Worm (Caenorhabditis elegans) whole organism, L2 larva: ENCODE data around the gene Y116A8C.37.

Experiments
- C34F6.9 ChIP-seq: fragments of 150-350 bp; optimal IDR thresholded peaks from 2 replicates; lab custom pipeline; 2014; ENCODE audit warnings: missing biosample characterization, missing genetic modification characterization
- F13H6.1 ChIP-seq: sonication (generic microtip); optimal IDR thresholded peaks from 2 replicates; lab custom pipeline; 2016; ENCODE audit warnings: missing genetic modification characterization, missing compliant biosample characterization
- R02D3.7 ChIP-seq: fragments of 150-350 bp; optimal IDR thresholded peaks from 2 replicates; lab custom pipeline; 2014; ENCODE audit warnings: missing biosample characterization, missing genetic modification characterization
- Y55F3AM.14 ChIP-seq: fragments of 200-800 bp; sonication (Bioruptor generic); optimal IDR thresholded peaks from 2 replicates; lab custom pipeline; 2018; ENCODE audit warnings: mild to moderate bottlenecking, missing genetic modification characterization, missing compliant biosample characterization
- ZK546.5 ChIP-seq: sonication (generic microtip); optimal IDR thresholded peaks from 2 replicates; lab custom pipeline; 2017; ENCODE audit warnings: missing biosample characterization, missing genetic modification characterization
- alr-1 ChIP-seq: fragments of 150-350 bp; optimal IDR thresholded peaks from 2 replicates; lab custom pipeline; 2014; ENCODE audit warnings: missing biosample characterization, missing genetic modification characterization
- aly-2 ChIP-seq: fragments of 150-350 bp; optimal IDR thresholded peaks from 2 replicates; lab custom pipeline; 2014; ENCODE audit warnings: missing biosample characterization, missing genetic modification characterization
- blmp-1 ChIP-seq: sonication (generic microtip); optimal IDR thresholded peaks from 2 replicates; lab custom pipeline; 2017; ENCODE audit warnings: missing genetic modification characterization, mild to moderate bottlenecking, missing compliant biosample characterization, antibody characterized with exemption, moderate library complexity; ENCODE audit not compliant: insufficient read depth
- ceh-82 ChIP-seq: fragments of 150-350 bp; optimal IDR thresholded peaks from 2 replicates; lab custom pipeline; 2014; ENCODE audit warnings: missing biosample characterization, missing genetic modification characterization
- crh-2 ChIP-seq: sonication (generic microtip); optimal IDR thresholded peaks from 2 replicates; lab custom pipeline; 2017; ENCODE audit warnings: missing biosample characterization, missing genetic modification characterization
- elt-3 ChIP-seq: sonication (generic microtip); optimal IDR thresholded peaks from 2 replicates; lab custom pipeline; 2017; ENCODE audit warnings: missing biosample characterization, missing genetic modification characterization
- fos-1 ChIP-seq: fragments of 150-350 bp; optimal IDR thresholded peaks from 2 replicates; lab custom pipeline; 2014; ENCODE audit warnings: missing biosample characterization, missing genetic modification characterization
- gmeb-1 ChIP-seq: fragments of 150-350 bp; optimal IDR thresholded peaks from 2 replicates; lab custom pipeline; 2014; ENCODE audit warnings: missing biosample characterization, missing genetic modification characterization
- lin-11 ChIP-seq: fragments of 150-350 bp; sonication (generic microtip); optimal IDR thresholded peaks from 2 replicates; lab custom pipeline; 2014; ENCODE audit warnings: missing biosample characterization, missing genetic modification characterization, inconsistent platforms, mixed read lengths
- lin-13 ChIP-seq: fragments of 150-350 bp; optimal IDR thresholded peaks from 2 replicates; lab custom pipeline; 2014; ENCODE audit warnings: missing biosample characterization, missing genetic modification reagents, missing genetic modification characterization
- lin-39 ChIP-seq: fragments of 150-350 bp; optimal IDR thresholded peaks from 2 replicates; lab custom pipeline; 2014; ENCODE audit warnings: missing biosample characterization, missing genetic modification reagents, missing genetic modification characterization
- lsy-2 ChIP-seq, 2 experiments: fragments of 150-350 bp in 1 of 2; sonication (generic microtip) in 1 of 2; optimal IDR thresholded peaks; 2 replicates each; lab custom pipeline; 2014 to 2017; ENCODE audit warnings: missing biosample characterization in 2 of 2, missing genetic modification characterization in 2 of 2
- mdl-1 ChIP-seq, 2 experiments: fragments of 150-350 bp in 1 of 2; sonication (generic microtip) in 1 of 2; optimal IDR thresholded peaks; 2 replicates each; lab custom pipeline; 2017; ENCODE audit warnings: missing biosample characterization in 2 of 2, missing genetic modification characterization in 2 of 2
- nhr-10 ChIP-seq: sonication (generic microtip); optimal IDR thresholded peaks from 2 replicates; lab custom pipeline; 2017; ENCODE audit warnings: missing biosample characterization, missing genetic modification characterization
- nhr-12 ChIP-seq: fragments of 150-350 bp; optimal IDR thresholded peaks from 2 replicates; lab custom pipeline; 2014; ENCODE audit warnings: missing biosample characterization, missing genetic modification characterization
- nhr-129 ChIP-seq: fragments of 150-350 bp; optimal IDR thresholded peaks from 2 replicates; lab custom pipeline; 2014; ENCODE audit warnings: missing biosample characterization, missing genetic modification characterization
- nhr-237 ChIP-seq: fragments of 150-350 bp; optimal IDR thresholded peaks from 2 replicates; lab custom pipeline; 2014; ENCODE audit warnings: missing biosample characterization, missing genetic modification characterization
- nhr-25 ChIP-seq: fragments of 150-350 bp; sonication (generic microtip); optimal IDR thresholded peaks from 3 replicates; lab custom pipeline; 2014; ENCODE audit warnings: missing biosample characterization, missing genetic modification characterization
- nhr-6 ChIP-seq: fragments of 150-350 bp; optimal IDR thresholded peaks from 2 replicates; lab custom pipeline; 2014; ENCODE audit warnings: missing biosample characterization, missing genetic modification characterization
- peb-1 ChIP-seq: fragments of 150-350 bp; optimal IDR thresholded peaks from 2 replicates; lab custom pipeline; 2014; ENCODE audit warnings: missing biosample characterization, missing genetic modification characterization
- sma-3 ChIP-seq: sonication (generic microtip); optimal IDR thresholded peaks from 2 replicates; lab custom pipeline; 2016; ENCODE audit warnings: missing genetic modification reagents, missing genetic modification characterization, missing compliant biosample characterization
- snpc-4 ChIP-seq: fragments of 150-350 bp; optimal IDR thresholded peaks from 2 replicates; lab custom pipeline; 2014; ENCODE audit warnings: missing biosample characterization, missing genetic modification characterization
- unc-55 ChIP-seq: fragments of 150-350 bp; sonication (generic microtip); optimal IDR thresholded peaks from 3 replicates; lab custom pipeline; 2014; ENCODE audit warnings: missing biosample characterization, missing genetic modification reagents, missing genetic modification characterization
- unc-62 ChIP-seq: fragments of 150-350 bp; optimal IDR thresholded peaks from 2 replicates; lab custom pipeline; 2014; ENCODE audit warnings: missing biosample characterization, missing genetic modification reagents, missing genetic modification characterization
- zag-1 ChIP-seq: fragments of 150-350 bp; optimal IDR thresholded peaks from 2 replicates; lab custom pipeline; 2014; ENCODE audit warnings: missing biosample characterization, missing genetic modification characterization
- ztf-1 ChIP-seq: fragments of 200-800 bp; sonication (Bioruptor generic); conservative IDR thresholded peaks from 2 replicates; pipeline ENCODE4 v1.3.6; 2022; ENCODE audit warnings: missing genetic modification characterization, missing compliant biosample characterization
- ztf-11 ChIP-seq: sonication (generic microtip); optimal IDR thresholded peaks from 2 replicates; lab custom pipeline; 2017; ENCODE audit warnings: missing biosample characterization, missing genetic modification characterization
- ztf-4 ChIP-seq: fragments of 150-350 bp; optimal IDR thresholded peaks from 2 replicates; lab custom pipeline; 2014; ENCODE audit warnings: missing biosample characterization, missing genetic modification characterization

Gene Y116A8C.37

DNA sequence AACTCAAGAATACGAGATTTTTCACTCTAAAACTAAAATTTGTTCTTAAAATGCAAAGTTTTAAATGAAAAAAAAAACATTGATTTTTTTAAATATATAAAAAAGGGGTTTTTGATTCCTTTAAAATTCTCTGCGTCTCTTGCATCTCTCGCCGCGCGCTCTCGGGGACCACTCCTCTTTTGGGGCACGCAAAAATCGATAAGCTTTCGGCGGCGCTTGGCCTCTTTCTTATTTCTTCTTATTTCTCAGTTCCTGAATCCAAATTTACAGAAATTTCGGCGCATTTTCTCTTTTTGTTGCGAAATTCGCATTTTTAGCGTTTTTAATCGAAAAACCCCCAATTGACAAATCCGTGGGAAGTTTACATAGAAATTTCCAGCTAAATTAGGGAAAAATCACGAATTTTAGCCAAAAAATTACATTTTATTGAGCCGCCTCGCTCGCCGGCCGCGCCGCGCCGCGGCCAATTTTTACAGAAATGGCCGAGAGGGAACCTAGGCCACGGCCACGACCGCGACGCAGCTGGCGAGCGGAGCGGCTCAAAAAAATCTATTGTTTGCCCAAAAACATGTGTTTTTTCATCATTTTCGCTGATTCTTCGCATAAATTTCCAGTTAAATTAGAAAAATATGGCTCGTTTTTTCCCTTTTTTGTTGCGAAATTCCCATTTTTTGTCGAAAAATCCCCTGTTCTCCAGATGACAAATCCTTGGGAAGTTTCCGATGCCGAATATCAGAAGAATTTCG is 11.8 kb downstream of the Y116A8C.37 start, which contains the start of gene itsn-1:
Gene itsn-1, plus strand, starts transcription at position 696 of the 746 bp plus-strand sequence.
- no peak for TF ChIP-seq ztf-4 (tag; lab: Kevin White, UChicago)
- no peak for TF ChIP-seq fos-1 (tag; lab: Kevin White, UChicago)
- no peak for TF ChIP-seq elt-3 (tag; lab: Kevin White, UChicago)
- no peak for TF ChIP-seq ztf-1
- no peak for TF ChIP-seq lin-39 (tag; lab: Kevin White, UChicago)
- no peak for TF ChIP-seq nhr-237
- no peak for TF ChIP-seq peb-1 (tag; lab: Kevin White, UChicago)
- TF ChIP-seq ztf-11 (tag; lab: Kevin White, UChicago) = no peak
- TF ChIP-seq F13H6.1 (tag; lab: Kevin White, UChicago) = no peak
- TF ChIP-seq nhr-12 (tag; lab: Kevin White, UChicago) = no peak
- TF ChIP-seq Y55F3AM.14 (GFP tag; lab: Kevin White, UChicago) = no peak
- no peak for TF ChIP-seq nhr-25 (tag; lab: Kevin White, UChicago)
- no peak for TF ChIP-seq mdl-1 (tag; optimal IDR thresholded peaks at IDR 0.05; lab: Kevin White, UChicago)
- no peak for TF ChIP-seq ZK546.5
- TF ChIP-seq aly-2 (tag; lab: Kevin White, UChicago) = no peak

DNA sequence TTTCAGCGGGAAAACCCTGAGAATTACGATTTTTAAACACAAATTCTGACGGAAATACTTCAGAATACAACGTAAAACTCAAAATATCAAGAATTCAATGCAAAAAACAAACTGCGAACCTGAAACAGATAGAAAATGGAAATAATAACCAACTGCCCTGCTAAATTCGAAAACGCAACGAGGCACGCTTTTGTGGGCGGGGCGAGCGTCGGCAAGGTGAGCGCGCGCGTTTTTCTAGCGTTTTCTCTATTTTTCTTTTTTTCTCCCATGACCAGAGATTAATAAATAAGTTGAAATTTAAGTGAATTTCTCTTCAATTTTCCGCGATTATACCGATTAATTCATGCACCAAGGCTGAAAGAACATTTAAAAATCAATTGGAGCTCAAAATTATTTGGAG is 12.3 kb downstream of the Y116A8C.37 start, which contains the start of gene uaf-2:
Gene uaf-2, minus strand, starts transcription at position 183 of the 400 bp plus-strand sequence.
- TF ChIP-seq unc-55 (GFP tag; lab: Kevin White, UChicago) (peak; percentile 54), gmeb-1 (tag; lab: Kevin White, UChicago) (peak; percentile 10), lin-11 (tag; lab: Kevin White, UChicago) (no peak), sma-3 (GFP tag; lab: Kevin White, UChicago) (peak; percentile 36), R02D3.7 (tag; lab: Kevin White, UChicago) (no peak), snpc-4 (no peak), nhr-129 (peak; percentile 22), crh-2 (tag; lab: Kevin White, UChicago) (peak; percentile 6), nhr-237 (no peak), C34F6.9 (tag; lab: Kevin White, UChicago) (peak; percentile 22)

DNA sequence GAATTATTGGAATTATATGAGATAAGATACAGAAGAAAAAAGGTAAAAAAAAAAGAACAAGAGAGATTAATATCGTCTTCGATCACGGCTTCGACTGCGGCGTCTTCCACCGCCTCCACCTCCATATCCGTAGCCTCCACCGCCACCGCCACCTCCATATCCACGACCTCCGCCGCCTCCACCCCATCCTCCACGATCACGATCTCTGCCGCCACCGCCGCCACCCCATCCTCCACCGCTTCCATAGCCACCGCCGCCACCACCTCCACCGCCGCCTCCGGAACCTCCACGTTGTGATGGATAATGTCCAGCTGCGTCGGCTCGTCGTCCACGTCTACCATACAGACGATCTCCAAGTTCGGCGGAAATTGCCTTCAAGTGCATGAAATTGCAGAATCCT is 14.1 kb downstream of the Y116A8C.37 start:
- no peak for TF ChIP-seq snpc-4
- TF ChIP-seq R02D3.7 (tag; lab: Kevin White, UChicago) = no peak
- no peak for TF ChIP-seq nhr-129
- TF ChIP-seq alr-1 = no peak
- no peak for TF ChIP-seq nhr-237
- TF ChIP-seq nhr-10 = no peak
- TF ChIP-seq zag-1 (tag; lab: Kevin White, UChicago) = no peak

- TF ChIP-seq mdl-1 (tag; optimal IDR thresholded peaks at IDR 0.05; lab: Kevin White, UChicago) (no peak), lsy-2 (tag; optimal IDR thresholded peaks at IDR 0.05; lab: Kevin White, UChicago) (no peak), lin-39 (tag; lab: Kevin White, UChicago) (no peak), alr-1 (no peak), F13H6.1 (tag; lab: Kevin White, UChicago) (no peak), nhr-6 (tag; lab: Kevin White, UChicago) (no peak), ZK546.5 (no peak)
- TF ChIP-seq, all 48 proteins: peak for 0
Observed at ce11 chrIV:17116345-17116744, 14.6 kb downstream of the Y116A8C.37 start, which contains the start of gene cyn-13. cyn-13 (minus strand) TSS chrIV:17116657.

DNA sequence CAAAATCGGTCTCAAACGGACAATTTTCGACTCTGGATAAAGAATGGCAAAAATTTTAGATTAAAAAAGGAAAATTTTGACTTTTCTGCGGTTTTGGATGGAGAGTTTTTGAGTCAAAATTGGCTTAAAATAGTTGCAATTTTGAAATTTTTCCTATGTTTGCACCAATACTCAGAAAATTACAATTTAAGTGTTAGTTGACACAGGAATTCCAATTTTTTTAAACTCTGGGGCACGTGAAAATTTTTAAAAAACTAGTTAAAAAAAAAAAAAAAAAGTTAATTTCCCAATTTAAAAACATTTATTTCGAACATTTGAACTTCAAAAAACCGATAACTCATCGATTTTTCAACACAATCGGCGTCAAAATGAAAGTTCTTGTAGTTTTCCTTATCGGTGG is 19.1 kb downstream of the Y116A8C.37 start, which contains the start of gene Y116A8C.33:
Gene Y116A8C.33, plus strand, starts transcription at position 301 of the 400 bp plus-strand sequence.
- TF ChIP-seq Y55F3AM.14 (GFP tag; lab: Kevin White, UChicago) (no peak), lin-13 (no peak), ztf-11 (tag; lab: Kevin White, UChicago) (no peak), unc-62 (GFP tag; lab: Kevin White, UChicago) (no peak), nhr-25 (tag; lab: Kevin White, UChicago) (no peak), blmp-1 (tag; lab: Kevin White, UChicago) (no peak), lin-11 (tag; lab: Kevin White, UChicago) (no peak), nhr-237 (no peak), lsy-2 (tag; optimal IDR thresholded peaks at IDR 0.05; lab: Kevin White, UChicago) (no peak), elt-3 (tag; lab: Kevin White, UChicago) (no peak), nhr-10 (no peak), ztf-4 (tag; lab: Kevin White, UChicago) (no peak), ceh-82 (tag; lab: Kevin White, UChicago) (no peak), nhr-12 (tag; lab: Kevin White, UChicago) (no peak)
